Worm (Caenorhabditis elegans) whole organism, young adult: Measurements from ENCODE around the gene nhr-204.

Source experiments
- B0336.3 ChIP-seq: fragments of 200-800 bp; sonication (Bioruptor generic); IDR thresholded peaks from 2 replicates; pipeline ENCODE4 v1.3.6; 2022; ENCODE audit warnings: missing genetic modification characterization, missing compliant biosample characterization
- C06A6.2 ChIP-seq: fragments of 200-800 bp; sonication (Bioruptor generic); conservative IDR thresholded peaks from 2 replicates; pipeline ENCODE4 v1.3.6; 2022; ENCODE audit warnings: missing genetic modification characterization, missing compliant biosample characterization
- D2030.7 ChIP-seq: fragments of 200-800 bp; sonication (Bioruptor generic); IDR thresholded peaks from 2 replicates; pipeline ENCODE4 v1.3.6; 2022; ENCODE audit warnings: missing genetic modification reagents, missing genetic modification characterization, missing compliant biosample characterization
- aptf-3 ChIP-seq: fragments of 200-800 bp; sonication (Bioruptor generic); IDR thresholded peaks from 2 replicates; pipeline ENCODE4 v1.3.6; 2022; ENCODE audit warnings: missing genetic modification characterization, missing compliant biosample characterization
- dpl-1 ChIP-seq: fragments of 150-350 bp; optimal IDR thresholded peaks from 2 replicates; lab custom pipeline; 2014; ENCODE audit warnings: missing biosample characterization, missing genetic modification reagents, missing genetic modification characterization
- lsy-27 ChIP-seq: sonication (generic microtip); optimal IDR thresholded peaks from 2 replicates; lab custom pipeline; 2017; ENCODE audit warnings: missing genetic modification characterization, mild to moderate bottlenecking, missing compliant biosample characterization, antibody characterized with exemption, missing genotype, borderline replicate concordance; ENCODE audit not compliant: insufficient read depth
- mcd-1 ChIP-seq: fragments of 200-800 bp; sonication (Bioruptor generic); IDR thresholded peaks from 2 replicates; pipeline ENCODE4 v1.3.6; 2022; ENCODE audit warnings: missing genetic modification reagents, missing genetic modification characterization, missing compliant biosample characterization
- nhr-90 ChIP-seq: sonication (generic microtip); optimal IDR thresholded peaks from 2 replicates; lab custom pipeline; 2016; ENCODE audit warnings: missing genotype, mild to moderate bottlenecking, missing genetic modification characterization, missing compliant biosample characterization
- pha-4 ChIP-seq: fragments of 150-350 bp; sonication (generic microtip); optimal IDR thresholded peaks from 2 replicates; lab custom pipeline; 2014; ENCODE audit warnings: missing biosample characterization, missing genetic modification reagents, missing genetic modification characterization
- snpc-4 ChIP-seq, 5 experiments: fragments of 150-350 bp in 1 of 5; sonication (generic microtip) in 4 of 5; optimal IDR thresholded peaks; 2 replicates each; lab custom pipeline; 2014 to 2018; ENCODE audit warnings: missing genetic modification characterization in 5 of 5, missing biosample characterization in 3 of 5, antibody characterized with exemption in 2 of 5, mild to moderate bottlenecking in 2 of 5, missing compliant biosample characterization in 2 of 5, missing genotype in 2 of 5, moderate library complexity in 2 of 5, missing genetic modification reagents in 1 of 5
- unc-62 ChIP-seq: fragments of 150-350 bp; optimal IDR thresholded peaks from 2 replicates; lab custom pipeline; 2014; ENCODE audit warnings: missing biosample characterization, missing genetic modification reagents, missing genetic modification characterization
- ztf-28 ChIP-seq: fragments of 200-800 bp; sonication (Bioruptor generic); IDR thresholded peaks from 2 replicates; pipeline ENCODE4 v1.3.6; 2022; ENCODE audit warnings: missing genetic modification reagents, missing genetic modification characterization, missing compliant biosample characterization

- no peak for TF ChIP-seq mcd-1 (GFP tag; lab: Robert Waterston, UW)
- TF ChIP-seq C06A6.2 (GFP tag; lab: Robert Waterston, UW): no peak
- TF ChIP-seq dpl-1 (GFP tag; lab: Kevin White, UChicago): no peak
- no peak for TF ChIP-seq pha-4 (tag; lab: Kevin White, UChicago)
- TF ChIP-seq D2030.7 (GFP tag; lab: Robert Waterston, UW): no peak
- TF ChIP-seq unc-62: no peak
- TF ChIP-seq nhr-90 (tag; lab: Kevin White, UChicago): no peak
- TF ChIP-seq aptf-3 (GFP tag; lab: Robert Waterston, UW): no peak
- no peak for TF ChIP-seq snpc-4 (GFP tag; optimal IDR thresholded peaks at IDR 0.05; lab: Kevin White, UChicago)
- no peak for TF ChIP-seq snpc-4 (tag; optimal IDR thresholded peaks at IDR 0.05; lab: Kevin White, UChicago)
- TF ChIP-seq lsy-27: no peak
- no peak for TF ChIP-seq ztf-28 (GFP tag; lab: Robert Waterston, UW)
- TF ChIP-seq B0336.3 (GFP tag; lab: Robert Waterston, UW): no peak
Measured at ce11 chrV:211388-212168, 47.1 kb downstream of the nhr-204 start.
